Worm (Caenorhabditis elegans): ENCODE data around the gene srh-220.

DNA sequence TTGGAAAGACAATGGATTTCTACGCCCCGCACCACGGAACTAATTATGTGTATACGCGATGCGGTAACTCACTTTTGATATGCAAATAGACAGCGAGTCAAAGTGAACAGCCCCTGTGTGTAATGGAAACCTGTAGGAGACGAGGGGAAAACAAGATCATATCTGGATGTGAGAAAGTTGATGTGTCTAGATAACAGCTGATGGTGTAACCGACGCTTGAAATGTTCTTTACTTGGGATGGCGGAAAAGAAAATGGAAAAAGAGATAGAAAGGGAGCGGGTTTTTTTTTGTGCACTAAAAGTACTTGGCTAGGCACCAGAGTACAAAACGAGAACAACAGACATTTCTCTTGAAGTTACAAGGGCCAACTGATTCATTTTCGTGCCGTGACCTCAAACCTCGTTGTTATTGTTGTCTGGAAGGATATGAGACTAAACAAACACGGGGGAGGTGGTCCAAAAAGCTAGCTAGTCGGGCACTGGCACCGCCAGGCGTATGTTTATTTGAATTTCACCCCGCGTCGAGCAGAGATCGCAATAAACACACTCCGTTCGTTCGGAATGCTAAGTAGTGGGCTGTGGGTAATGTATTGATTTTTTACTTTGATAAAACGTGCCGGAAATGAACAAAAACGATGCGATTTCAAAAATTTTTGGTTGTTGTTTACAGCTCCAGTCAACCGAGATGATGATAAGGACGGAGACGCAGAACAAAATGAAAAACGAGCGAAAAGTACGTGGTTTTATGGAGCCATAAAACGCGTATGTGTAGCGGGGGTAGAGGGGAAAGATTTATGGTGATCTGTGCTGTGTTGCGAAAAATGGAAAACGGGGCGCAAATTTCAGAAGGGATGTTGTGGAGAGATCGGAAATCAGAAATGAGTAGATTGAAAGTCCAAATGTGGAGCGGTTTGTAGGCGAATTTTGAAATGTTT, 44.3 kb upstream of the srh-220 start:
- no peak for TF ChIP-seq med-1 (GFP tag; optimal IDR thresholded peaks at IDR 0.05; ENCODE audit: insufficient read depth)
- TF ChIP-seq ref-1 (GFP tag; conservative IDR thresholded peaks at IDR 0.05) = no peak
- no peak for TF ChIP-seq klf-2 (GFP tag; conservative IDR thresholded peaks at IDR 0.05)
- no peak for TF ChIP-seq ztf-29 (GFP tag; IDR thresholded peaks at IDR 0.05)
